Worm (Caenorhabditis elegans) whole organism, young adult: ENCODE results near the gene T06E4.5.
A peak's percentile ranks its signal among the peaks of the same experiment; 100 is the strongest.

Experiments used
- B0035.1 ChIP-seq: sonication (generic microtip); optimal IDR thresholded peaks from 2 replicates; lab custom pipeline; 2016; ENCODE audit warnings: missing genetic modification characterization, mild to moderate bottlenecking, missing compliant biosample characterization, missing genotype, missing genetic modification reagents
- F10E7.11 ChIP-seq: sonication (generic microtip); optimal IDR thresholded peaks from 2 replicates; lab custom pipeline; 2017; ENCODE audit warnings: mild to moderate bottlenecking, missing genetic modification characterization, moderate library complexity, missing compliant biosample characterization
- F22D6.2 ChIP-seq: sonication (generic microtip); optimal IDR thresholded peaks from 2 replicates; lab custom pipeline; 2016; ENCODE audit warnings: mild to moderate bottlenecking, missing genetic modification characterization, missing compliant biosample characterization
- F23B12.7 ChIP-seq: sonication (generic microtip); optimal IDR thresholded peaks from 2 replicates; lab custom pipeline; 2017; ENCODE audit warnings: missing genetic modification characterization, mild to moderate bottlenecking, missing compliant biosample characterization, antibody characterized with exemption, moderate library complexity; ENCODE audit not compliant: insufficient read depth
- F37B4.10 ChIP-seq: fragments of 200-800 bp; sonication (Bioruptor generic); IDR thresholded peaks from 2 replicates; pipeline ENCODE4 v1.3.6; 2022; ENCODE audit warnings: missing genetic modification characterization, missing compliant biosample characterization
- F39B2.1 ChIP-seq: fragments of 200-800 bp; sonication (Bioruptor generic); IDR thresholded peaks from 2 replicates; pipeline ENCODE4 v1.3.6; 2022; ENCODE audit warnings: missing genetic modification reagents, missing genetic modification characterization, missing compliant biosample characterization
- F52B5.7 ChIP-seq: sonication (generic microtip); optimal IDR thresholded peaks from 2 replicates; lab custom pipeline; 2016; ENCODE audit warnings: mild to moderate bottlenecking, missing genetic modification characterization, missing compliant biosample characterization
- K12H6.12 ChIP-seq: fragments of 200-800 bp; sonication (Bioruptor generic); optimal IDR thresholded peaks from 2 replicates; lab custom pipeline; 2018; ENCODE audit warnings: mild to moderate bottlenecking, missing genetic modification characterization, missing compliant biosample characterization
- Y56A3A.18 ChIP-seq: fragments of 200-800 bp; sonication (Bioruptor generic); IDR thresholded peaks from 2 replicates; pipeline ENCODE4 v1.3.6; 2022; ENCODE audit warnings: missing genetic modification reagents, missing genetic modification characterization, missing compliant biosample characterization
- Y67H2A.10 ChIP-seq: fragments of 200-800 bp; sonication (Bioruptor generic); conservative IDR thresholded peaks from 2 replicates; pipeline ENCODE4 v1.3.6; 2022; ENCODE audit warnings: missing genetic modification reagents, missing genetic modification characterization, missing compliant biosample characterization
- ZK185.1 ChIP-seq: sonication (generic microtip); optimal IDR thresholded peaks from 2 replicates; lab custom pipeline; 2016; ENCODE audit warnings: mild to moderate bottlenecking, missing genetic modification characterization, missing compliant biosample characterization; ENCODE audit not compliant: poor library complexity, severe bottlenecking
- attf-6 ChIP-seq: fragments of 200-800 bp; sonication (Bioruptor generic); IDR thresholded peaks from 2 replicates; pipeline ENCODE4 v1.3.6; 2022; ENCODE audit warnings: missing genetic modification reagents, missing genetic modification characterization, missing compliant biosample characterization
- ccch-3 ChIP-seq: fragments of 200-800 bp; sonication (Bioruptor generic); optimal IDR thresholded peaks from 2 replicates; lab custom pipeline; 2018; ENCODE audit warnings: mild to moderate bottlenecking, missing genetic modification characterization, missing compliant biosample characterization
- ceh-100 ChIP-seq: fragments of 200-800 bp; sonication (Bioruptor generic); IDR thresholded peaks from 2 replicates; pipeline ENCODE4 v1.3.6; 2022; ENCODE audit warnings: missing genetic modification reagents, missing genetic modification characterization, missing compliant biosample characterization
- ceh-27 ChIP-seq: fragments of 200-800 bp; sonication (Bioruptor generic); optimal IDR thresholded peaks from 2 replicates; lab custom pipeline; 2018; ENCODE audit warnings: mild to moderate bottlenecking, missing genetic modification characterization, moderate library complexity, missing compliant biosample characterization
- dpl-1 ChIP-seq: fragments of 150-350 bp; optimal IDR thresholded peaks from 2 replicates; lab custom pipeline; 2014; ENCODE audit warnings: missing biosample characterization, missing genetic modification reagents, missing genetic modification characterization
- efl-1 ChIP-seq: fragments of 150-350 bp; optimal IDR thresholded peaks from 2 replicates; lab custom pipeline; 2014; ENCODE audit warnings: missing biosample characterization, missing genetic modification reagents, missing genetic modification characterization
- egl-18 ChIP-seq: fragments of 200-800 bp; sonication (Bioruptor generic); IDR thresholded peaks from 2 replicates; pipeline ENCODE4 v1.3.6; 2022; ENCODE audit warnings: missing genetic modification reagents, missing genetic modification characterization, missing compliant biosample characterization
- egl-44 ChIP-seq: fragments of 200-800 bp; sonication (Bioruptor generic); IDR thresholded peaks from 2 replicates; pipeline ENCODE4 v1.3.6; 2022; ENCODE audit warnings: missing genetic modification reagents, missing genetic modification characterization, missing compliant biosample characterization
- ekl-4 ChIP-seq: fragments of 200-800 bp; sonication (Bioruptor generic); IDR thresholded peaks from 2 replicates; pipeline ENCODE4 v1.3.6; 2022; ENCODE audit warnings: missing genetic modification reagents, missing genetic modification characterization, missing compliant biosample characterization
- ets-4 ChIP-seq: fragments of 200-800 bp; sonication (Bioruptor generic); optimal IDR thresholded peaks from 2 replicates; lab custom pipeline; 2018; ENCODE audit warnings: mild to moderate bottlenecking, missing genetic modification characterization, missing compliant biosample characterization
- hlh-12 ChIP-seq: sonication (generic microtip); optimal IDR thresholded peaks from 2 replicates; lab custom pipeline; 2016; ENCODE audit warnings: missing genetic modification characterization, missing compliant biosample characterization
- hlh-26 ChIP-seq: fragments of 200-800 bp; sonication (Bioruptor generic); conservative IDR thresholded peaks from 2 replicates; pipeline ENCODE4 v1.3.6; 2022; ENCODE audit warnings: missing genetic modification reagents, missing genetic modification characterization, missing compliant biosample characterization
- lag-1 ChIP-seq: fragments of 200-800 bp; sonication (Bioruptor generic); IDR thresholded peaks from 2 replicates; pipeline ENCODE4 v1.3.6; 2022; ENCODE audit warnings: missing genetic modification reagents, missing genetic modification characterization, missing compliant biosample characterization
- let-607 ChIP-seq, 2 experiments: fragments of 200-800 bp in 1 of 2; sonication (Bioruptor generic) in 1 of 2; sonication (generic microtip) in 1 of 2; optimal IDR thresholded peaks; 2 replicates each; lab custom pipeline; 2016 to 2018; ENCODE audit warnings: mild to moderate bottlenecking in 2 of 2, missing compliant biosample characterization in 2 of 2, missing genetic modification characterization in 2 of 2, moderate library complexity in 2 of 2, missing genotype in 1 of 2
- lin-26 ChIP-seq: fragments of 200-800 bp; sonication (Bioruptor generic); IDR thresholded peaks from 2 replicates; pipeline ENCODE4 v1.3.6; 2022; ENCODE audit warnings: missing genetic modification reagents, missing genetic modification characterization, missing compliant biosample characterization
- lsl-1 ChIP-seq: fragments of 200-800 bp; sonication (Bioruptor generic); optimal IDR thresholded peaks from 2 replicates; lab custom pipeline; 2018; ENCODE audit warnings: mild to moderate bottlenecking, missing genetic modification characterization, moderate library complexity, missing compliant biosample characterization
- madf-3 ChIP-seq: fragments of 200-800 bp; sonication (Bioruptor generic); IDR thresholded peaks from 2 replicates; pipeline ENCODE4 v1.3.6; 2022; ENCODE audit warnings: missing genetic modification reagents, missing genetic modification characterization, missing compliant biosample characterization
- madf-6 ChIP-seq: fragments of 200-800 bp; sonication (Bioruptor generic); IDR thresholded peaks from 2 replicates; pipeline ENCODE4 v1.3.6; 2022; ENCODE audit warnings: missing genetic modification reagents, missing genetic modification characterization, missing compliant biosample characterization
- mxl-1 ChIP-seq: sonication (generic microtip); optimal IDR thresholded peaks from 2 replicates; lab custom pipeline; 2016; ENCODE audit warnings: missing genetic modification characterization, missing compliant biosample characterization
- nfya-1 ChIP-seq: sonication (generic microtip); optimal IDR thresholded peaks from 2 replicates; lab custom pipeline; 2017; ENCODE audit warnings: antibody characterized with exemption, missing compliant biosample characterization, missing genetic modification characterization, borderline replicate concordance; ENCODE audit not compliant: insufficient read depth
- nfya-2 ChIP-seq: fragments of 200-800 bp; sonication (Bioruptor generic); IDR thresholded peaks from 2 replicates; pipeline ENCODE4 v1.3.6; 2022; ENCODE audit warnings: missing genetic modification reagents, missing genetic modification characterization, missing compliant biosample characterization
- pbrm-1 ChIP-seq: fragments of 200-800 bp; sonication (Bioruptor generic); IDR thresholded peaks from 2 replicates; pipeline ENCODE4 v1.3.6; 2022; ENCODE audit warnings: missing genetic modification reagents, missing genetic modification characterization, missing compliant biosample characterization
- pha-4 ChIP-seq: fragments of 150-350 bp; sonication (generic microtip); optimal IDR thresholded peaks from 2 replicates; lab custom pipeline; 2014; ENCODE audit warnings: missing biosample characterization, missing genetic modification reagents, missing genetic modification characterization
- rpc-1 ChIP-seq, 2 experiments: fragments of 150-350 bp in 1 of 2; sonication (generic microtip) in 1 of 2; optimal IDR thresholded peaks; 2 replicates each; lab custom pipeline; 2014 to 2018; ENCODE audit warnings: missing biosample characterization in 1 of 2, missing genetic modification characterization in 1 of 2, missing genetic modification reagents in 1 of 2, missing genotype in 1 of 2
- sea-2 ChIP-seq: fragments of 200-800 bp; sonication (Bioruptor generic); IDR thresholded peaks from 2 replicates; pipeline ENCODE4 v1.3.6; 2022; ENCODE audit warnings: missing genetic modification characterization, missing compliant biosample characterization
- snpc-1.3 ChIP-seq: sonication (generic microtip); optimal IDR thresholded peaks from 2 replicates; lab custom pipeline; 2017; ENCODE audit warnings: missing genetic modification characterization, mild to moderate bottlenecking, missing compliant biosample characterization, antibody characterized with exemption, moderate library complexity, missing genotype, missing genetic modification reagents; ENCODE audit not compliant: insufficient read depth
- snpc-3.4 ChIP-seq: sonication (generic microtip); optimal IDR thresholded peaks from 2 replicates; lab custom pipeline; 2017; ENCODE audit warnings: missing genetic modification characterization, mild to moderate bottlenecking, missing compliant biosample characterization, antibody characterized with exemption, moderate library complexity, missing genotype, missing genetic modification reagents
- snpc-4 ChIP-seq, 5 experiments: fragments of 150-350 bp in 1 of 5; sonication (generic microtip) in 4 of 5; optimal IDR thresholded peaks; 2 replicates each; lab custom pipeline; 2014 to 2018; ENCODE audit warnings: missing genetic modification characterization in 5 of 5, missing biosample characterization in 3 of 5, antibody characterized with exemption in 2 of 5, mild to moderate bottlenecking in 2 of 5, missing compliant biosample characterization in 2 of 5, missing genotype in 2 of 5, moderate library complexity in 2 of 5, missing genetic modification reagents in 1 of 5
- somi-1 ChIP-seq: fragments of 200-800 bp; sonication (Bioruptor generic); optimal IDR thresholded peaks from 2 replicates; lab custom pipeline; 2018; ENCODE audit warnings: mild to moderate bottlenecking, missing genetic modification characterization, missing compliant biosample characterization
- sptf-2 ChIP-seq: fragments of 200-800 bp; sonication (Bioruptor generic); optimal IDR thresholded peaks from 2 replicates; lab custom pipeline; 2018; ENCODE audit warnings: mild to moderate bottlenecking, missing genetic modification characterization, missing compliant biosample characterization
- unc-62 ChIP-seq: fragments of 150-350 bp; optimal IDR thresholded peaks from 2 replicates; lab custom pipeline; 2014; ENCODE audit warnings: missing biosample characterization, missing genetic modification reagents, missing genetic modification characterization
- ztf-18 ChIP-seq: sonication (generic microtip); optimal IDR thresholded peaks from 2 replicates; lab custom pipeline; 2016; ENCODE audit warnings: missing genotype, mild to moderate bottlenecking, missing genetic modification characterization, missing compliant biosample characterization
- ztf-22 ChIP-seq: fragments of 200-800 bp; sonication (Bioruptor generic); optimal IDR thresholded peaks from 2 replicates; lab custom pipeline; 2018; ENCODE audit warnings: mild to moderate bottlenecking, missing genetic modification characterization, moderate library complexity, missing compliant biosample characterization
- ztf-26 ChIP-seq: sonication (generic microtip); optimal IDR thresholded peaks from 2 replicates; lab custom pipeline; 2017; ENCODE audit warnings: missing genetic modification characterization, missing compliant biosample characterization

Gene T06E4.5

DNA sequence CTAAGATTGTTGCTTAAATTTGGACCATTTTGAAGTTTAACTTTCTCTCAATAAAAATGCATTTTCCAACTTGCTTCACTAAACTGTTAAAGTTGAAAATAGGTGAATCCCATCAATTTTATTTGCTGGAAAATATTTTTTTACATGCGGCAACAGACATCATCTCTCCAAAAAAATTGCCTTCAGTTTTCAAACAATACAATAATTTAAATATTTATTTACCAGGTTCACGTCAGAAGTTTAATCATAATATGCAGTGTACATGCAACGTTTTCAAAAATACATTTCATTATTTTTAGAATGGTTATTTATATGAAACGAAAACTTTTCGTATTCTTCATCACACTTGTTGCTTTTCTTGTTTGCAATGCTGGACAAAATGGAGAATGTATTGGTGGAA is at the start of gene T06E4.5:
Gene T06E4.5 (plus strand): TSS at position 301 of the 400 bp plus-strand sequence.
- TF ChIP-seq K12H6.12 (tag; lab: Kevin White, UChicago): no peak
- TF ChIP-seq lin-26 (GFP tag; lab: Robert Waterston, UW): no peak
- TF ChIP-seq hlh-12 (tag; lab: Kevin White, UChicago): no peak
- no peak for TF ChIP-seq ekl-4 (GFP tag; lab: Robert Waterston, UW)
- no peak for TF ChIP-seq lag-1
- TF ChIP-seq F39B2.1 (GFP tag; lab: Robert Waterston, UW): no peak
- TF ChIP-seq F10E7.11 (tag; lab: Kevin White, UChicago): no peak
- no peak for TF ChIP-seq nfya-1 (tag; lab: Kevin White, UChicago)
- TF ChIP-seq F52B5.7 (tag; lab: Kevin White, UChicago): no peak
- no peak for TF ChIP-seq let-607 (tag; optimal IDR thresholded peaks at IDR 0.05; lab: Kevin White, UChicago)
- TF ChIP-seq snpc-3.4 (tag; lab: Kevin White, UChicago): no peak
- TF ChIP-seq somi-1: no peak
- no peak for TF ChIP-seq snpc-1.3
- no peak for TF ChIP-seq ztf-22
- no peak for TF ChIP-seq F22D6.2
- no peak for TF ChIP-seq egl-44 (GFP tag; lab: Robert Waterston, UW)
- TF ChIP-seq F23B12.7 (tag; lab: Kevin White, UChicago): no peak
- no peak for TF ChIP-seq attf-6 (GFP tag; lab: Robert Waterston, UW)

DNA sequence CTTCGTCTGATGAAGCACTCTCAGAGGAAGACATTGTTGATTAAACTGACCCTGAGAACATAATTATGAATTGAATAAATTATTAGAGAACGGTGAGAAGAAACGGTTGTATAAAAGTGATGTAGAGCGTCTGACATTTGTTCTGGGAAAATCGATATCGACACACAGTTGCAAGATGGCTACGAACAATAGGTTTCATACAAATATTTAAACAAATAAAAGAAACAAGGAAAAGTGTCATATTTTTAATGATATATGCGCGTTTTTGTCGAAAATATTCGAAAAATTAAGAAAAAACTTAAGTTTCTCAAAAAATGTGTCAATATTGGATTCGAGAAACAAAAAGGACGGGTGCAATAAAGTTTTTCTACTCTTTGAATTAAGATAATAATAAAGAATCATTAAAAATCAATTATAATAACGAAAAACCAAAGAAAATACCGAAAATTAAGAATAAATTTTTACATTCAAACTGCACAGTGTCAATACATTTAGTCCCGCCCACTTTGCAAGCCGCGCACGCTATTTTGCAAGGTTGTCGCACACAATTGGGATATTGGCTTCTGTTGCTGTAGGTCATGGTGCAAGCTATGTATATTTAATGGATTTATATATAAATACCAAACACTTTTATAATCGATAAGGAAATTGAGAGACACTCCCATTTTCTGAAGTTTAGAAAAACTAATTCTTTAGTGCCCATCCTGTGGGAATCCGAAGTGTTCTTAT is 48.3 kb upstream of the T06E4.5 start, which contains the start of gene rtfo-1:
Gene rtfo-1 (minus strand): TSS at position 51 of the 729 bp plus-strand sequence.
- no peak for TF ChIP-seq ccch-3
- TF ChIP-seq snpc-1.3: peak; percentile 54
- no peak for TF ChIP-seq unc-62
- no peak for TF ChIP-seq mxl-1
- TF ChIP-seq hlh-26: no peak
- no peak for TF ChIP-seq madf-3 (GFP tag; lab: Robert Waterston, UW)
- TF ChIP-seq let-607 (tag; optimal IDR thresholded peaks at IDR 0.05; lab: Kevin White, UChicago): peak in 1 of 2 experiments; percentile 12
- TF ChIP-seq B0035.1 (tag; lab: Kevin White, UChicago): no peak
- no peak for TF ChIP-seq sptf-2
- TF ChIP-seq rpc-1 (optimal IDR thresholded peaks at IDR 0.05; lab: Kevin White, UChicago): peak; percentile 42
- no peak for TF ChIP-seq rpc-1 (tag; optimal IDR thresholded peaks at IDR 0.05; lab: Kevin White, UChicago)
- peak; percentile 34 for TF ChIP-seq ztf-18
- TF ChIP-seq pbrm-1: peak; percentile 49; the same call in 1 of the 2 replicates
- TF ChIP-seq ZK185.1 (tag; lab: Kevin White, UChicago): peak; percentile 12
- no peak for TF ChIP-seq nfya-2 (GFP tag; lab: Robert Waterston, UW)
- no peak for TF ChIP-seq Y67H2A.10 (GFP tag; lab: Robert Waterston, UW)
- TF ChIP-seq Y56A3A.18 (GFP tag; lab: Robert Waterston, UW): no peak
- no peak for TF ChIP-seq ets-4
- TF ChIP-seq dpl-1 (GFP tag; lab: Kevin White, UChicago): no peak
- no peak for TF ChIP-seq pha-4 (tag; lab: Kevin White, UChicago)
- TF ChIP-seq F37B4.10: no peak
- TF ChIP-seq madf-6 (GFP tag; lab: Robert Waterston, UW): peak; percentile 12; the same call in 1 of the 2 replicates
- TF ChIP-seq snpc-4 (GFP tag; optimal IDR thresholded peaks at IDR 0.05; lab: Kevin White, UChicago): no peak
- peak in 2 of 4 experiments; percentile 28 to 56 for TF ChIP-seq snpc-4 (tag; optimal IDR thresholded peaks at IDR 0.05; lab: Kevin White, UChicago)
- TF ChIP-seq efl-1 (GFP tag; lab: Kevin White, UChicago): peak; percentile 1
- no peak for TF ChIP-seq egl-18 (GFP tag; lab: Robert Waterston, UW)
- no peak for TF ChIP-seq sea-2 (GFP tag; lab: Robert Waterston, UW)
- no peak for TF ChIP-seq ztf-26 (tag; lab: Kevin White, UChicago)
- TF ChIP-seq lsl-1 (GFP tag; lab: Kevin White, UChicago): no peak
- TF ChIP-seq F39B2.1 (GFP tag; lab: Robert Waterston, UW): no peak
- no peak for TF ChIP-seq ceh-100 (GFP tag; lab: Robert Waterston, UW)
- TF ChIP-seq ceh-27 (GFP tag; lab: Kevin White, UChicago): no peak
